Worm (Caenorhabditis elegans) whole organism, L3 larva: Measurements from ENCODE around the gene C31H2.4.

Experiments used
- ceh-82 ChIP-seq: fragments of 150-350 bp; optimal IDR thresholded peaks from 2 replicates; lab custom pipeline; 2014; ENCODE audit warnings: missing biosample characterization, missing genetic modification characterization
- egl-27 ChIP-seq: sonication (generic microtip); optimal IDR thresholded peaks from 4 replicates; lab custom pipeline; 2017; ENCODE audit warnings: missing biosample characterization, missing genetic modification reagents, missing genetic modification characterization
- egl-5 ChIP-seq: fragments of 150-350 bp; optimal IDR thresholded peaks from 2 replicates; lab custom pipeline; 2017; ENCODE audit warnings: missing biosample characterization, missing genetic modification reagents, missing genetic modification characterization, inconsistent platforms
- elt-3 ChIP-seq, 3 experiments: fragments of 150-350 bp in 1 of 3; sonication (generic microtip) in 2 of 3; optimal IDR thresholded peaks; 2 replicates in 2 of 3; 4 replicates in 1 of 3; lab custom pipeline; 2014 to 2017; ENCODE audit warnings: missing biosample characterization in 3 of 3, missing genetic modification characterization in 3 of 3
- lin-39 ChIP-seq: fragments of 150-350 bp; optimal IDR thresholded peaks from 2 replicates; lab custom pipeline; 2018; ENCODE audit warnings: missing biosample characterization, missing genetic modification reagents, missing genetic modification characterization
- mdl-1 ChIP-seq: fragments of 150-350 bp; optimal IDR thresholded peaks from 2 replicates; lab custom pipeline; 2014; ENCODE audit warnings: missing biosample characterization, missing genetic modification characterization
- nhr-11 ChIP-seq: fragments of 150-350 bp; optimal IDR thresholded peaks from 2 replicates; lab custom pipeline; 2014; ENCODE audit warnings: missing biosample characterization, missing genetic modification characterization
- nhr-23 ChIP-seq: fragments of 150-350 bp; optimal IDR thresholded peaks from 2 replicates; lab custom pipeline; 2014; ENCODE audit warnings: missing biosample characterization, missing genetic modification reagents, missing genetic modification characterization
- nhr-237 ChIP-seq: fragments of 150-350 bp; optimal IDR thresholded peaks from 2 replicates; lab custom pipeline; 2014; ENCODE audit warnings: missing biosample characterization, missing genetic modification characterization
- nhr-28 ChIP-seq: fragments of 150-350 bp; optimal IDR thresholded peaks from 2 replicates; lab custom pipeline; 2014; ENCODE audit warnings: missing biosample characterization, missing genetic modification characterization
- pqm-1 ChIP-seq: fragments of 150-350 bp; optimal IDR thresholded peaks from 2 replicates; lab custom pipeline; 2017; ENCODE audit warnings: missing biosample characterization, missing genetic modification characterization, inconsistent platforms
- snpc-4 ChIP-seq: fragments of 150-350 bp; optimal IDR thresholded peaks from 2 replicates; lab custom pipeline; 2014; ENCODE audit warnings: missing biosample characterization, missing genetic modification characterization

DNA sequence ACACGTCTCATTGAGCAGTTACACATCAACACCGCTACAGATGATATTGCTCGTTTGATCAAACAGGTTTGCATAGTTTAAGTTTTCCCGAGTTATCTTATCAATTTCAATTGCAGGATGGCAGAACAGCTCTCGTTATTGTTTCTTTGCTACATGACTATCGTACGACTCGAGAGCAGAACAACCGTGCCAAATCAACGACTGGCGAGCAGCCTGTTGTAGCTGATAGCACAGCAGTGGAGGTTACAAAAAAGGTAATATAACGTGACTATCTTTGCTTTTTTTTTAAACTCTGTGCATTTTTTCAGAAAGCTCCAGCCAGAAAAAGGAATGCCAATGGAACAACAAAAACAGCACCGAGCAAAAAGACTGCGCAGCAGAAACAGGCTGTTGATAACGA, 42.9 kb upstream of the C31H2.4 start:
- TF ChIP-seq nhr-237 (no peak), mdl-1 (tag; lab: Kevin White, UChicago) (no peak), egl-27 (tag; lab: Kevin White, UChicago) (no peak), nhr-28 (tag; lab: Kevin White, UChicago) (no peak), pqm-1 (tag; lab: Kevin White, UChicago) (peak; percentile 18), egl-5 (tag; lab: Kevin White, UChicago) (no peak), nhr-23 (tag; lab: Kevin White, UChicago) (no peak), lin-39 (tag; lab: Kevin White, UChicago) (no peak), elt-3 (tag; optimal IDR thresholded peaks at IDR 0.05; lab: Kevin White, UChicago) (no peak), snpc-4 (no peak), nhr-11 (tag; lab: Kevin White, UChicago) (no peak), ceh-82 (tag; lab: Kevin White, UChicago) (no peak)
